Worm (Caenorhabditis elegans) whole organism, mixed stage, embryonic: ENCODE data around the gene hex-2.

Experiments
- M03D4.4 ChIP-seq: sonication (generic microtip); optimal IDR thresholded peaks from 2 replicates; lab custom pipeline; 2017; ENCODE audit warnings: mild to moderate bottlenecking, missing genetic modification characterization, missing compliant biosample characterization
- bed-3 ChIP-seq: fragments of 200-800 bp; sonication (Bioruptor generic); optimal IDR thresholded peaks from 3 replicates; lab custom pipeline; 2018; ENCODE audit warnings: mild to moderate bottlenecking, missing genetic modification characterization, moderate library complexity, missing compliant biosample characterization
- blmp-1 ChIP-seq: fragments of 150-350 bp; optimal IDR thresholded peaks from 2 replicates; lab custom pipeline; 2014; ENCODE audit warnings: missing biosample characterization, missing genetic modification characterization
- ceh-43 ChIP-seq: fragments of 200-800 bp; sonication (Bioruptor generic); optimal IDR thresholded peaks from 2 replicates; lab custom pipeline; 2018; ENCODE audit warnings: mild to moderate bottlenecking, missing genetic modification characterization, moderate library complexity, missing compliant biosample characterization
- ceh-83 ChIP-seq: fragments of 200-800 bp; sonication (Bioruptor generic); optimal IDR thresholded peaks from 2 replicates; lab custom pipeline; 2018; ENCODE audit warnings: mild to moderate bottlenecking, missing genetic modification characterization, missing compliant biosample characterization
- ces-1 ChIP-seq: fragments of 150-350 bp; optimal IDR thresholded peaks from 2 replicates; lab custom pipeline; 2014; ENCODE audit warnings: missing biosample characterization, missing genetic modification reagents, missing genetic modification characterization
- cnd-1 ChIP-seq: fragments of 200-800 bp; sonication (Bioruptor generic); optimal IDR thresholded peaks from 2 replicates; lab custom pipeline; 2018; ENCODE audit warnings: mild to moderate bottlenecking, missing genetic modification characterization, missing compliant biosample characterization
- drap-1 ChIP-seq: fragments of 200-800 bp; sonication (Bioruptor generic); optimal IDR thresholded peaks from 3 replicates; lab custom pipeline; 2018; ENCODE audit warnings: mild to moderate bottlenecking, missing genetic modification characterization, missing compliant biosample characterization
- elt-1 ChIP-seq: sonication (generic microtip); optimal IDR thresholded peaks from 2 replicates; lab custom pipeline; 2017; ENCODE audit warnings: missing genetic modification characterization, mild to moderate bottlenecking, missing compliant biosample characterization, antibody characterized with exemption, moderate library complexity, borderline replicate concordance; ENCODE audit not compliant: insufficient read depth
- elt-3 ChIP-seq: fragments of 150-350 bp; optimal IDR thresholded peaks from 2 replicates; lab custom pipeline; 2014; ENCODE audit warnings: missing biosample characterization, missing genetic modification characterization
- flh-1 ChIP-seq: fragments of 200-800 bp; sonication (Bioruptor generic); optimal IDR thresholded peaks from 2 replicates; lab custom pipeline; 2018; ENCODE audit warnings: mild to moderate bottlenecking, missing genetic modification characterization, moderate library complexity, missing compliant biosample characterization
- ham-2 ChIP-seq: fragments of 200-800 bp; sonication (Bioruptor generic); optimal IDR thresholded peaks from 2 replicates; lab custom pipeline; 2018; ENCODE audit warnings: mild to moderate bottlenecking, missing genetic modification characterization, missing compliant biosample characterization
- hlh-1 ChIP-seq: fragments of 150-350 bp; optimal IDR thresholded peaks from 2 replicates; lab custom pipeline; 2014; ENCODE audit warnings: missing biosample characterization, missing genetic modification reagents, missing genetic modification characterization
- lin-13 ChIP-seq: fragments of 150-350 bp; optimal IDR thresholded peaks from 2 replicates; lab custom pipeline; 2014; ENCODE audit warnings: missing biosample characterization, missing genetic modification characterization
- lin-32 ChIP-seq: fragments of 200-800 bp; sonication (Bioruptor generic); optimal IDR thresholded peaks from 2 replicates; lab custom pipeline; 2018; ENCODE audit warnings: mild to moderate bottlenecking, missing genetic modification characterization, missing compliant biosample characterization
- mab-5 ChIP-seq: fragments of 150-350 bp; optimal IDR thresholded peaks from 2 replicates; lab custom pipeline; 2014; ENCODE audit warnings: missing biosample characterization, missing genetic modification characterization
- mep-1 ChIP-seq: fragments of 150-350 bp; optimal IDR thresholded peaks from 2 replicates; lab custom pipeline; 2017; ENCODE audit warnings: missing biosample characterization, missing genetic modification reagents, missing genetic modification characterization, inconsistent platforms
- mls-2 ChIP-seq: sonication (generic microtip); optimal IDR thresholded peaks from 2 replicates; lab custom pipeline; 2016; ENCODE audit warnings: mild to moderate bottlenecking, missing genetic modification characterization, moderate library complexity, missing compliant biosample characterization
- nhr-12 ChIP-seq: fragments of 150-350 bp; optimal IDR thresholded peaks from 2 replicates; lab custom pipeline; 2014; ENCODE audit warnings: missing biosample characterization, missing genetic modification characterization
- nhr-237 ChIP-seq: fragments of 150-350 bp; optimal IDR thresholded peaks from 2 replicates; lab custom pipeline; 2014; ENCODE audit warnings: missing biosample characterization, missing genetic modification characterization
- nhr-28 ChIP-seq: fragments of 150-350 bp; optimal IDR thresholded peaks from 2 replicates; lab custom pipeline; 2014; ENCODE audit warnings: missing biosample characterization, missing genetic modification characterization
- nhr-76 ChIP-seq: sonication (generic microtip); optimal IDR thresholded peaks from 2 replicates; lab custom pipeline; 2017; ENCODE audit warnings: missing biosample characterization, missing genetic modification characterization
- pha-4 ChIP-seq: fragments of 150-350 bp; optimal IDR thresholded peaks from 2 replicates; lab custom pipeline; 2018; ENCODE audit warnings: missing biosample characterization, missing genetic modification reagents, missing genetic modification characterization
- sem-2 ChIP-seq: fragments of 200-800 bp; sonication (Bioruptor generic); optimal IDR thresholded peaks from 2 replicates; lab custom pipeline; 2018; ENCODE audit warnings: mild to moderate bottlenecking, missing genetic modification characterization, missing compliant biosample characterization
- snpc-4 ChIP-seq: fragments of 150-350 bp; optimal IDR thresholded peaks from 2 replicates; lab custom pipeline; 2014; ENCODE audit warnings: missing biosample characterization, missing genetic modification characterization
- sptf-1 ChIP-seq: sonication (generic microtip); optimal IDR thresholded peaks from 2 replicates; lab custom pipeline; 2017; ENCODE audit warnings: mild to moderate bottlenecking, missing genetic modification characterization, moderate library complexity, missing compliant biosample characterization
- tbx-8 ChIP-seq: fragments of 200-800 bp; sonication (Bioruptor generic); optimal IDR thresholded peaks from 2 replicates; lab custom pipeline; 2018; ENCODE audit warnings: mild to moderate bottlenecking, missing genetic modification characterization, moderate library complexity, missing compliant biosample characterization
- unc-120 ChIP-seq: sonication (generic microtip); optimal IDR thresholded peaks from 2 replicates; lab custom pipeline; 2017; ENCODE audit warnings: missing genetic modification characterization, missing compliant biosample characterization; ENCODE audit not compliant: poor library complexity, severe bottlenecking
- unc-39 ChIP-seq: fragments of 150-350 bp; optimal IDR thresholded peaks from 2 replicates; lab custom pipeline; 2014; ENCODE audit warnings: missing biosample characterization, missing genetic modification characterization
- zip-8 ChIP-seq: fragments of 150-350 bp; optimal IDR thresholded peaks from 2 replicates; lab custom pipeline; 2014; ENCODE audit warnings: missing biosample characterization, missing genetic modification characterization
- ztf-11 ChIP-seq: fragments of 150-350 bp; optimal IDR thresholded peaks from 2 replicates; lab custom pipeline; 2014; ENCODE audit warnings: missing biosample characterization, missing genetic modification characterization

hex-2 gene

DNA sequence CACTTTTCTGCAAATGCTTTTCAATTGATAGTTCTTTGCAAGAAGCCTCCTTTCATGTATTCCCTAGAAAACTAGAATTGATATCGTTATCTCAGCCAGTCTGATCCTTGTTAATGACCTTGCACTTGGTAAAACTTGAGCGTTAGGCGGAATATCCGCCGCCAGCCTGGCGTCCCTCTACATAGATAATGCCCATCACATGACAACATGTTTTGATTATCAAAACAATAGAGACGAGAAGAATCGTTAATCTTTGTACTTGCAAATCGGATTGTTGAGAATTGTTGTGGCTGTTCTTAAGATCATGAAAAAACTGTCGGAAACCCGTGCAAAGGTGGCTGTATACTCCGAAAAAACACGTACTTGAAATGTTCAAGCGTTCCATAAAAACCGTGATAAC, 39.3 kb downstream of the hex-2 start:
- TF ChIP-seq tbx-8 (GFP tag; lab: Kevin White, UChicago) = no peak
- TF ChIP-seq ceh-83 (GFP tag; lab: Kevin White, UChicago) = no peak
- TF ChIP-seq ham-2 (GFP tag; lab: Kevin White, UChicago) = no peak
- no peak for TF ChIP-seq bed-3 (GFP tag; lab: Kevin White, UChicago)
- TF ChIP-seq mab-5 (tag; lab: Kevin White, UChicago) = no peak
- TF ChIP-seq cnd-1 (tag; lab: Kevin White, UChicago) = no peak
- TF ChIP-seq unc-39 (tag; lab: Kevin White, UChicago) = no peak
- no peak for TF ChIP-seq ces-1 (GFP tag; lab: Kevin White, UChicago)
- no peak for TF ChIP-seq elt-1 (tag; lab: Kevin White, UChicago)
- no peak for TF ChIP-seq nhr-76
- no peak for TF ChIP-seq ceh-43 (GFP tag; lab: Kevin White, UChicago)
- TF ChIP-seq unc-120 = no peak
- TF ChIP-seq snpc-4 (tag; lab: Kevin White, UChicago) = no peak
- TF ChIP-seq hlh-1 (tag; lab: Kevin White, UChicago) = no peak
- no peak for TF ChIP-seq lin-32 (GFP tag; lab: Kevin White, UChicago)
- TF ChIP-seq M03D4.4 = no peak
- no peak for TF ChIP-seq flh-1
- no peak for TF ChIP-seq elt-3 (tag; lab: Kevin White, UChicago)
- TF ChIP-seq nhr-237 (tag; lab: Kevin White, UChicago) = no peak
- TF ChIP-seq nhr-28 (tag; lab: Kevin White, UChicago) = no peak

DNA sequence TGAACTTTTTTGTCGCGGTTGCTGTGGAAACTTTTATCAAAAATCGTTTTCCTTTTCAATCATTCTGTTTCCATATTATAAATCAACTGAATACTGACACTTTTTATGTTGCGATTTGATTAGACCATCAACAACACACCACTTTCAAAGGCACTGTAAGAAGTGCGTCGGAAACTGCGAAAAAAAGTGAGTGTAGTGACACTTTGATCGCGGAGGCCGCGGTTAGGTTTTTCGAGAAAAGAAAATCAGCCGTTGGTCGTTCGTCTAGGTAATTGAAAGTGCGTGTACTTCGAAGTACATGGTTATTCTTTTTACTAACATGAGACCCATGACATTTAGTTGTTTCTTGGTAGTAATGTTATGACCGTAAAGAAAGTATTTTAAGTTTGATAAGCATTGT, 41.4 kb downstream of the hex-2 start:
- TF ChIP-seq mep-1 = no peak
- no peak for TF ChIP-seq nhr-28 (tag; lab: Kevin White, UChicago)
- no peak for TF ChIP-seq lin-13 (tag; lab: Kevin White, UChicago)
- TF ChIP-seq ceh-83 (GFP tag; lab: Kevin White, UChicago) = no peak
- TF ChIP-seq ztf-11 (tag; lab: Kevin White, UChicago) = no peak
- TF ChIP-seq cnd-1 (tag; lab: Kevin White, UChicago) = no peak
- no peak for TF ChIP-seq nhr-76
- TF ChIP-seq M03D4.4 = no peak
- TF ChIP-seq tbx-8 (GFP tag; lab: Kevin White, UChicago) = no peak
- TF ChIP-seq nhr-12 (tag; lab: Kevin White, UChicago) = no peak
- TF ChIP-seq sptf-1 (tag; lab: Kevin White, UChicago) = no peak

DNA sequence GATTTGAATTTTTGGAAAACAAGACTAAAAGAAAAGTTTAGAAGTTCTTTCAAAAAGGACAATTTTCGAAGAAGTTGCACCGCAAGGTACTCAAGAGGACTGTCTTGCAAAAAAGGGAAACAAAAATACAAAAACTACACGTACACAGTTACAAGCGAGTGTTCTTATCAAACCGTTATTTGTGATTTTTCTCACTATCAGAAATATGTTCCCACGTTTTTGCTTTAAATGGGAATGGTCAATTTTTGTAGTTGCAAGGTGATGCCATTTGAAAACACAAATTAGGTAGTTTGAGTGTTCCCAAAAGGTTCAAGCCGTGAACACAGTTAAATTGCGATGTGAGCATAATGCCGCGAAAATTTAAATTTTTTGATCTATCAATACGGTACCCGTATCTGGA, 41.9 kb downstream of the hex-2 start:
- TF ChIP-seq zip-8 (tag; lab: Kevin White, UChicago) (no peak), tbx-8 (GFP tag; lab: Kevin White, UChicago) (no peak), sptf-1 (tag; lab: Kevin White, UChicago) (no peak), ham-2 (GFP tag; lab: Kevin White, UChicago) (no peak), bed-3 (GFP tag; lab: Kevin White, UChicago) (no peak), mab-5 (tag; lab: Kevin White, UChicago) (no peak), nhr-12 (tag; lab: Kevin White, UChicago) (no peak), hlh-1 (tag; lab: Kevin White, UChicago) (no peak)

DNA sequence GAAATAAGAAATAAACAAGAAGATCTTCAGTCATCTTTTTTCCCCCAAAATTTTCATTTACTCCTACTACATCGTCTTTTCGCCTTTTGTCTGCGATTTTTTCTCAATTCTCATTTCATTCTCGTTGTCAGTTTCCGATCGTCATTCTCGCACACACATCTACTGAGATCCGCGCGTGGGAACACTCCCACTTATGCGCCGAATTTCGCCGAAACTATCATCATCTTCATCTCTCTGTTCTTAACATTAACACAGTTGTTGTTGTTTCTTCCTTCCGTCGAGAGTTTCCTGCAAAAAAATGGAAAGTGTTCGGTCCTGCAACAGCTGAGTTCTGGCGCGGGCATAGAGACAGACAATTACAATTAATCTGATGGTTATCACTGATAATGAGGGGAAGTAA, 43.3 kb downstream of the hex-2 start:
- TF ChIP-seq elt-1 (tag; lab: Kevin White, UChicago) (no peak), unc-39 (tag; lab: Kevin White, UChicago) (no peak), mep-1 (no peak), sem-2 (GFP tag; lab: Kevin White, UChicago) (no peak), elt-3 (tag; lab: Kevin White, UChicago) (no peak), bed-3 (GFP tag; lab: Kevin White, UChicago) (no peak), mls-2 (tag; lab: Kevin White, UChicago) (no peak), mab-5 (tag; lab: Kevin White, UChicago) (no peak), lin-32 (GFP tag; lab: Kevin White, UChicago) (no peak), zip-8 (tag; lab: Kevin White, UChicago) (no peak), tbx-8 (GFP tag; lab: Kevin White, UChicago) (no peak), nhr-12 (tag; lab: Kevin White, UChicago) (no peak), pha-4 (tag; lab: Kevin White, UChicago) (no peak), blmp-1 (tag; lab: Kevin White, UChicago) (no peak), ceh-83 (GFP tag; lab: Kevin White, UChicago) (no peak), ceh-43 (GFP tag; lab: Kevin White, UChicago) (no peak), ztf-11 (tag; lab: Kevin White, UChicago) (no peak), nhr-237 (tag; lab: Kevin White, UChicago) (no peak), unc-120 (no peak), drap-1 (GFP tag; lab: Kevin White, UChicago) (no peak)
